Worm (Caenorhabditis elegans) whole organism, young adult: ENCODE results near the gene K07D4.4.

ENCODE experiments used
- C06A6.2 ChIP-seq: fragments of 200-800 bp; sonication (Bioruptor generic); conservative IDR thresholded peaks from 2 replicates; pipeline ENCODE4 v1.3.6; 2022; ENCODE audit warnings: missing genetic modification characterization, missing compliant biosample characterization
- F33H1.4 ChIP-seq: fragments of 200-800 bp; sonication (Bioruptor generic); IDR thresholded peaks from 2 replicates; pipeline ENCODE4 v1.3.6; 2022; ENCODE audit warnings: missing genetic modification reagents, missing genetic modification characterization, missing compliant biosample characterization
- F39B2.1 ChIP-seq: fragments of 200-800 bp; sonication (Bioruptor generic); IDR thresholded peaks from 2 replicates; pipeline ENCODE4 v1.3.6; 2022; ENCODE audit warnings: missing genetic modification reagents, missing genetic modification characterization, missing compliant biosample characterization
- F52B5.7 ChIP-seq: sonication (generic microtip); optimal IDR thresholded peaks from 2 replicates; lab custom pipeline; 2016; ENCODE audit warnings: mild to moderate bottlenecking, missing genetic modification characterization, missing compliant biosample characterization
- F57C9.4 ChIP-seq: sonication (generic microtip); optimal IDR thresholded peaks from 2 replicates; lab custom pipeline; 2017; ENCODE audit warnings: mild to moderate bottlenecking, missing genetic modification characterization, missing compliant biosample characterization
- Y53F4B.3 ChIP-seq: fragments of 200-800 bp; sonication (Bioruptor generic); IDR thresholded peaks from 2 replicates; pipeline ENCODE4 v1.3.6; 2022; ENCODE audit warnings: missing genetic modification reagents, missing genetic modification characterization, missing compliant biosample characterization
- Y53G8AR.9 ChIP-seq: fragments of 200-800 bp; sonication (Bioruptor generic); conservative IDR thresholded peaks from 2 replicates; pipeline ENCODE4 v1.3.6; 2022; ENCODE audit warnings: missing genetic modification reagents, missing genetic modification characterization, missing compliant biosample characterization
- Y79H2A.3 ChIP-seq: fragments of 200-800 bp; sonication (Bioruptor generic); conservative IDR thresholded peaks from 2 replicates; pipeline ENCODE4 v1.3.6; 2022; ENCODE audit warnings: missing genetic modification reagents, missing genetic modification characterization, missing compliant biosample characterization
- aptf-2 ChIP-seq: fragments of 200-800 bp; sonication (Bioruptor generic); conservative IDR thresholded peaks from 2 replicates; pipeline ENCODE4 v1.3.6; 2022; ENCODE audit warnings: missing genetic modification reagents, missing genetic modification characterization, missing compliant biosample characterization
- atf-7 ChIP-seq: sonication (generic microtip); optimal IDR thresholded peaks from 2 replicates; lab custom pipeline; 2017; ENCODE audit warnings: mild to moderate bottlenecking, missing genetic modification characterization, missing compliant biosample characterization
- athp-1 ChIP-seq: sonication (generic microtip); optimal IDR thresholded peaks from 2 replicates; lab custom pipeline; 2017; ENCODE audit warnings: mild to moderate bottlenecking, missing genetic modification characterization, missing compliant biosample characterization
- attf-5 ChIP-seq: fragments of 200-800 bp; sonication (Bioruptor generic); optimal IDR thresholded peaks from 2 replicates; lab custom pipeline; 2018; ENCODE audit warnings: mild to moderate bottlenecking, missing genetic modification characterization, missing compliant biosample characterization
- bed-2 ChIP-seq: fragments of 200-800 bp; sonication (Bioruptor generic); IDR thresholded peaks from 2 replicates; pipeline ENCODE4 v1.3.6; 2022; ENCODE audit warnings: missing genetic modification reagents, missing genetic modification characterization, missing compliant biosample characterization
- ccch-3 ChIP-seq: fragments of 200-800 bp; sonication (Bioruptor generic); optimal IDR thresholded peaks from 2 replicates; lab custom pipeline; 2018; ENCODE audit warnings: mild to moderate bottlenecking, missing genetic modification characterization, missing compliant biosample characterization
- cebp-1 ChIP-seq, 2 experiments: fragments of 200-800 bp in 1 of 2; sonication (Bioruptor generic) in 1 of 2; sonication (generic microtip) in 1 of 2; IDR thresholded peaks in 1 of 2; optimal IDR thresholded peaks in 1 of 2; 2 replicates each; pipeline versions ENCODE4 v1.3.6 to Lab custom; 2017 to 2022; ENCODE audit warnings: missing compliant biosample characterization in 2 of 2, missing genetic modification characterization in 2 of 2, mild to moderate bottlenecking in 1 of 2, missing genetic modification reagents in 1 of 2, moderate library complexity in 1 of 2
- cebp-2 ChIP-seq: fragments of 200-800 bp; sonication (Bioruptor generic); IDR thresholded peaks from 2 replicates; pipeline ENCODE4 v1.3.6; 2022; ENCODE audit warnings: missing genetic modification characterization, missing compliant biosample characterization
- ceh-27 ChIP-seq: fragments of 200-800 bp; sonication (Bioruptor generic); optimal IDR thresholded peaks from 2 replicates; lab custom pipeline; 2018; ENCODE audit warnings: mild to moderate bottlenecking, missing genetic modification characterization, moderate library complexity, missing compliant biosample characterization
- chd-7 ChIP-seq: sonication (generic microtip); optimal IDR thresholded peaks from 2 replicates; lab custom pipeline; 2016; ENCODE audit warnings: mild to moderate bottlenecking, missing genetic modification characterization, moderate library complexity, missing compliant biosample characterization
- efl-1 ChIP-seq: fragments of 150-350 bp; optimal IDR thresholded peaks from 2 replicates; lab custom pipeline; 2014; ENCODE audit warnings: missing biosample characterization, missing genetic modification reagents, missing genetic modification characterization
- ekl-4 ChIP-seq: fragments of 200-800 bp; sonication (Bioruptor generic); IDR thresholded peaks from 2 replicates; pipeline ENCODE4 v1.3.6; 2022; ENCODE audit warnings: missing genetic modification reagents, missing genetic modification characterization, missing compliant biosample characterization
- gei-17 ChIP-seq: fragments of 200-800 bp; sonication (Bioruptor generic); optimal IDR thresholded peaks from 2 replicates; lab custom pipeline; 2018; ENCODE audit warnings: mild to moderate bottlenecking, missing genetic modification characterization, missing compliant biosample characterization
- him-1 ChIP-seq: sonication (generic microtip); optimal IDR thresholded peaks from 2 replicates; lab custom pipeline; 2016; ENCODE audit warnings: missing genotype, missing genetic modification reagents, missing genetic modification characterization, missing compliant biosample characterization
- hlh-12 ChIP-seq: sonication (generic microtip); optimal IDR thresholded peaks from 2 replicates; lab custom pipeline; 2016; ENCODE audit warnings: missing genetic modification characterization, missing compliant biosample characterization
- hrde-1 ChIP-seq: sonication (generic microtip); optimal IDR thresholded peaks from 2 replicates; lab custom pipeline; 2016; ENCODE audit warnings: missing genetic modification characterization, mild to moderate bottlenecking, missing compliant biosample characterization, moderate library complexity, missing genotype, missing genetic modification reagents, borderline replicate concordance
- lag-1 ChIP-seq: fragments of 200-800 bp; sonication (Bioruptor generic); IDR thresholded peaks from 2 replicates; pipeline ENCODE4 v1.3.6; 2022; ENCODE audit warnings: missing genetic modification reagents, missing genetic modification characterization, missing compliant biosample characterization
- lin-35 ChIP-seq, 3 experiments: fragments of 150-350 bp in 2 of 3; sonication (generic microtip) in 1 of 3; optimal IDR thresholded peaks; 2 replicates each; lab custom pipeline; 2014 to 2018; ENCODE audit warnings: missing biosample characterization in 3 of 3, missing genetic modification characterization in 3 of 3, missing genetic modification reagents in 3 of 3
- lin-40 ChIP-seq: sonication (generic microtip); optimal IDR thresholded peaks from 2 replicates; lab custom pipeline; 2016; ENCODE audit warnings: missing genetic modification characterization, mild to moderate bottlenecking, missing compliant biosample characterization, missing genotype, missing genetic modification reagents
- lir-1 ChIP-seq: fragments of 200-800 bp; sonication (Bioruptor generic); conservative IDR thresholded peaks from 2 replicates; pipeline ENCODE4 v1.3.6; 2022; ENCODE audit warnings: missing genetic modification reagents, missing genetic modification characterization, missing compliant biosample characterization
- lsy-27 ChIP-seq: sonication (generic microtip); optimal IDR thresholded peaks from 2 replicates; lab custom pipeline; 2017; ENCODE audit warnings: missing genetic modification characterization, mild to moderate bottlenecking, missing compliant biosample characterization, antibody characterized with exemption, missing genotype, borderline replicate concordance; ENCODE audit not compliant: insufficient read depth
- madf-10 ChIP-seq: sonication (generic microtip); optimal IDR thresholded peaks from 2 replicates; lab custom pipeline; 2016; ENCODE audit warnings: mild to moderate bottlenecking, missing genetic modification characterization, missing compliant biosample characterization
- madf-6 ChIP-seq: fragments of 200-800 bp; sonication (Bioruptor generic); IDR thresholded peaks from 2 replicates; pipeline ENCODE4 v1.3.6; 2022; ENCODE audit warnings: missing genetic modification reagents, missing genetic modification characterization, missing compliant biosample characterization
- nfya-1 ChIP-seq: sonication (generic microtip); optimal IDR thresholded peaks from 2 replicates; lab custom pipeline; 2017; ENCODE audit warnings: antibody characterized with exemption, missing compliant biosample characterization, missing genetic modification characterization, borderline replicate concordance; ENCODE audit not compliant: insufficient read depth
- pbrm-1 ChIP-seq: fragments of 200-800 bp; sonication (Bioruptor generic); IDR thresholded peaks from 2 replicates; pipeline ENCODE4 v1.3.6; 2022; ENCODE audit warnings: missing genetic modification reagents, missing genetic modification characterization, missing compliant biosample characterization
- sdz-38 ChIP-seq: sonication (generic microtip); optimal IDR thresholded peaks from 2 replicates; lab custom pipeline; 2016; ENCODE audit warnings: missing genotype, missing genetic modification characterization, missing compliant biosample characterization
- sea-2 ChIP-seq: fragments of 200-800 bp; sonication (Bioruptor generic); IDR thresholded peaks from 2 replicates; pipeline ENCODE4 v1.3.6; 2022; ENCODE audit warnings: missing genetic modification characterization, missing compliant biosample characterization
- snpc-1.1 ChIP-seq: sonication (generic microtip); optimal IDR thresholded peaks from 2 replicates; lab custom pipeline; 2017; ENCODE audit warnings: missing genetic modification characterization, mild to moderate bottlenecking, missing compliant biosample characterization, antibody characterized with exemption, moderate library complexity, missing genotype, missing genetic modification reagents; ENCODE audit not compliant: insufficient read depth
- snpc-4 ChIP-seq, 5 experiments: fragments of 150-350 bp in 1 of 5; sonication (generic microtip) in 4 of 5; optimal IDR thresholded peaks; 2 replicates each; lab custom pipeline; 2014 to 2018; ENCODE audit warnings: missing genetic modification characterization in 5 of 5, missing biosample characterization in 3 of 5, antibody characterized with exemption in 2 of 5, mild to moderate bottlenecking in 2 of 5, missing compliant biosample characterization in 2 of 5, missing genotype in 2 of 5, moderate library complexity in 2 of 5, missing genetic modification reagents in 1 of 5
- somi-1 ChIP-seq: fragments of 200-800 bp; sonication (Bioruptor generic); optimal IDR thresholded peaks from 2 replicates; lab custom pipeline; 2018; ENCODE audit warnings: mild to moderate bottlenecking, missing genetic modification characterization, missing compliant biosample characterization
- tbp1 ChIP-seq: fragments of 200-800 bp; sonication (Bioruptor generic); optimal IDR thresholded peaks from 2 replicates; lab custom pipeline; 2018; ENCODE audit warnings: mild to moderate bottlenecking, missing genetic modification characterization, missing compliant biosample characterization
- unc-62 ChIP-seq: fragments of 150-350 bp; optimal IDR thresholded peaks from 2 replicates; lab custom pipeline; 2014; ENCODE audit warnings: missing biosample characterization, missing genetic modification reagents, missing genetic modification characterization
- xnd-1 ChIP-seq: sonication (generic microtip); optimal IDR thresholded peaks from 2 replicates; lab custom pipeline; 2016; ENCODE audit warnings: missing genotype, missing genetic modification reagents, missing genetic modification characterization, missing compliant biosample characterization
- ztf-18 ChIP-seq: sonication (generic microtip); optimal IDR thresholded peaks from 2 replicates; lab custom pipeline; 2016; ENCODE audit warnings: missing genotype, mild to moderate bottlenecking, missing genetic modification characterization, missing compliant biosample characterization
- ztf-26 ChIP-seq: sonication (generic microtip); optimal IDR thresholded peaks from 2 replicates; lab custom pipeline; 2017; ENCODE audit warnings: missing genetic modification characterization, missing compliant biosample characterization

Gene K07D4.4

DNA sequence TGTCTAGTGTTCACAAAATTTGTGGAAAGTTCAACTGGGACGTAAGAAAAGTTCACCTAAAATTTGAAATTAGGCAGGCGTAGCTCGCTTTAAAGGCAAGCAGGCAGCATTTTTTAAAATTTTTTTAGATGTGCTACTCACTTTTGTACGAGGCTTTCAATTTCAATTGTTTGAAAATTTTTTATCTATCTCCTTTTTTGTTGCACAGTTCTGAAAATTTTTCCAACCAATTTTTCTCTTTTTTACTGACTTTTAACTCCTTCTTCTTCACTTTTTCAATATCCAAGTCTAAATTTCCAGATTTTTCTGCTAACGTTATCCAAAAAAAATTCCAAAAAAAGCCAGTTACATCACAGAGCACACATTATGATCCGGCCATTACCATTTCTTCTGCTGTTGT is 35.1 kb upstream of the K07D4.4 start, which contains the start of gene W06A11.1:
Gene W06A11.1, plus strand, starts transcription at position 301 of the 400 bp plus-strand sequence.
- TF ChIP-seq hrde-1 (tag; lab: Kevin White, UChicago) = no peak
- TF ChIP-seq ztf-18 = no peak
- TF ChIP-seq ztf-26 (tag; lab: Kevin White, UChicago) = no peak
- no peak for TF ChIP-seq athp-1 (tag; lab: Kevin White, UChicago)
- no peak for TF ChIP-seq xnd-1 (tag; lab: Kevin White, UChicago)
- no peak for TF ChIP-seq F39B2.1
- no peak for TF ChIP-seq madf-10 (tag; lab: Kevin White, UChicago)
- no peak for TF ChIP-seq Y53F4B.3
- TF ChIP-seq lag-1 (GFP tag; lab: Robert Waterston, UW) = no peak
- TF ChIP-seq F33H1.4 (GFP tag; lab: Robert Waterston, UW) = no peak
- no peak for TF ChIP-seq unc-62
- no peak for TF ChIP-seq F57C9.4 (tag; lab: Kevin White, UChicago)
- TF ChIP-seq ccch-3 (GFP tag; lab: Kevin White, UChicago) = no peak
- TF ChIP-seq ekl-4 = no peak
- no peak for TF ChIP-seq cebp-1 (GFP tag; IDR thresholded peaks at IDR 0.05; lab: Robert Waterston, UW)
- TF ChIP-seq cebp-1 (tag; optimal IDR thresholded peaks at IDR 0.05; lab: Kevin White, UChicago) = no peak
- TF ChIP-seq Y79H2A.3 = no peak

DNA sequence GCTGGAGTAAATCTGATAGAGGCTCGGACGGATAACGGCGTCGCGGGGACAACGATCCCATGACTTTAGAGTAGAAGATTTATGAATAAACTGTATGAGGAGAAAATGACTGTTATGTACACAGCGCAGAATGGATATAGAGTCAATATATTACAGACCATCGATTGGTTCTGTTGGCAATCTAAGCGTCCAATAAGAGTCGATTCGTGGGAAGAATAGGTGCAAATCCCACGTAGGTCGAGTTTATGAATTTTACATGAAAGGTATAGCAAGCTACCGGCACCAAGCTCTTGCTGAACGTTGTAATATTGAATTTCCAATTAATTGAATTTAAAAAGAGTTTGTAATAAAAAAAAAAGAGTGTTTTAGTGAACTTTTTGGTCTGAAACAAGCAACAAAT is 31.8 kb upstream of the K07D4.4 start, which contains the start of gene fbxb-118:
Gene fbxb-118, minus strand, starts transcription at position 101 of the 400 bp plus-strand sequence.
- TF ChIP-seq aptf-2 (GFP tag; lab: Robert Waterston, UW) (no peak), lin-35 (GFP tag; optimal IDR thresholded peaks at IDR 0.05; lab: Kevin White, UChicago) (no peak), sea-2 (GFP tag; lab: Robert Waterston, UW) (no peak), cebp-2 (GFP tag; lab: Robert Waterston, UW) (no peak), F39B2.1 (no peak), gei-17 (no peak), Y53G8AR.9 (GFP tag; lab: Robert Waterston, UW) (no peak), snpc-1.1 (tag; lab: Kevin White, UChicago) (no peak), lsy-27 (tag; lab: Kevin White, UChicago) (no peak), atf-7 (no peak), him-1 (tag; lab: Kevin White, UChicago) (no peak), ztf-18 (no peak), cebp-1 (GFP tag; IDR thresholded peaks at IDR 0.05; lab: Robert Waterston, UW) (no peak), cebp-1 (tag; optimal IDR thresholded peaks at IDR 0.05; lab: Kevin White, UChicago) (no peak), snpc-4 (GFP tag; optimal IDR thresholded peaks at IDR 0.05; lab: Kevin White, UChicago) (no peak), snpc-4 (tag; optimal IDR thresholded peaks at IDR 0.05; lab: Kevin White, UChicago) (no peak), tbp1 (GFP tag; lab: Kevin White, UChicago) (no peak), F52B5.7 (no peak), bed-2 (GFP tag; lab: Robert Waterston, UW) (no peak)

ce11 chrII:4062477-4062876 is 30.3 kb upstream of the K07D4.4 start, which contains the start of gene gadr-4:
gadr-4 (minus strand) TSS chrII:4062577.
- no peak for TF ChIP-seq nfya-1 (tag; lab: Kevin White, UChicago)
- no peak for TF ChIP-seq C06A6.2 (GFP tag; lab: Robert Waterston, UW)
- TF ChIP-seq lin-40 (tag; lab: Kevin White, UChicago) = no peak
- TF ChIP-seq attf-5 = no peak
- no peak for TF ChIP-seq lin-35 (GFP tag; optimal IDR thresholded peaks at IDR 0.05; lab: Kevin White, UChicago)
- no peak for TF ChIP-seq lir-1
- no peak for TF ChIP-seq sdz-38
- TF ChIP-seq efl-1 = no peak
- no peak for TF ChIP-seq somi-1 (GFP tag; lab: Kevin White, UChicago)
- no peak for TF ChIP-seq madf-10 (tag; lab: Kevin White, UChicago)
- TF ChIP-seq hlh-12 = no peak
- TF ChIP-seq lsy-27 (tag; lab: Kevin White, UChicago) = no peak
- no peak for TF ChIP-seq pbrm-1 (GFP tag; lab: Robert Waterston, UW)
- no peak for TF ChIP-seq madf-6 (GFP tag; lab: Robert Waterston, UW)
- no peak for TF ChIP-seq chd-7 (tag; lab: Kevin White, UChicago)
- TF ChIP-seq ceh-27 (GFP tag; lab: Kevin White, UChicago) = no peak
- TF ChIP-seq, all 124 proteins: peak for 0
